Worm (Caenorhabditis elegans) whole organism, L1 larva: ENCODE data around the gene acs-1.

Experiments
- elt-2 ChIP-seq: sonication (generic microtip); optimal IDR thresholded peaks from 2 replicates; lab custom pipeline; 2016; ENCODE audit warnings: missing genetic modification characterization, mild to moderate bottlenecking, inconsistent platforms, missing compliant biosample characterization, missing genetic modification reagents
- hlh-4 ChIP-seq: sonication (generic microtip); optimal IDR thresholded peaks from 2 replicates; lab custom pipeline; 2016; ENCODE audit warnings: mild to moderate bottlenecking, missing genetic modification characterization, missing compliant biosample characterization
- lin-13 ChIP-seq: fragments of 150-350 bp; optimal IDR thresholded peaks from 2 replicates; lab custom pipeline; 2014; ENCODE audit warnings: missing biosample characterization, missing genetic modification reagents, missing genetic modification characterization
- nhr-76 ChIP-seq: sonication (generic microtip); optimal IDR thresholded peaks from 2 replicates; lab custom pipeline; 2017; ENCODE audit warnings: missing biosample characterization, missing genetic modification characterization
- nhr-85 ChIP-seq: sonication (generic microtip); peaks from one replicate; lab custom pipeline; 2016; ENCODE audit warnings: missing genetic modification characterization, inconsistent platforms, missing compliant biosample characterization
- pqm-1 ChIP-seq: sonication (generic microtip); optimal IDR thresholded peaks from 3 replicates; lab custom pipeline; 2017; ENCODE audit warnings: missing biosample characterization, missing genetic modification characterization
- snpc-4 ChIP-seq: fragments of 150-350 bp; optimal IDR thresholded peaks from 2 replicates; lab custom pipeline; 2014; ENCODE audit warnings: missing biosample characterization, missing genetic modification characterization
- sptf-1 ChIP-seq: fragments of 150-350 bp; optimal IDR thresholded peaks from 2 replicates; lab custom pipeline; 2014; ENCODE audit warnings: missing biosample characterization, missing genetic modification characterization
- swsn-7 ChIP-seq: sonication (generic microtip); optimal IDR thresholded peaks from 2 replicates; lab custom pipeline; 2016; ENCODE audit warnings: missing genetic modification characterization, missing compliant biosample characterization
- vab-15 ChIP-seq: sonication (generic microtip); optimal IDR thresholded peaks from 2 replicates; lab custom pipeline; 2017; ENCODE audit warnings: missing genotype, mild to moderate bottlenecking, missing genetic modification characterization, missing compliant biosample characterization

DNA sequence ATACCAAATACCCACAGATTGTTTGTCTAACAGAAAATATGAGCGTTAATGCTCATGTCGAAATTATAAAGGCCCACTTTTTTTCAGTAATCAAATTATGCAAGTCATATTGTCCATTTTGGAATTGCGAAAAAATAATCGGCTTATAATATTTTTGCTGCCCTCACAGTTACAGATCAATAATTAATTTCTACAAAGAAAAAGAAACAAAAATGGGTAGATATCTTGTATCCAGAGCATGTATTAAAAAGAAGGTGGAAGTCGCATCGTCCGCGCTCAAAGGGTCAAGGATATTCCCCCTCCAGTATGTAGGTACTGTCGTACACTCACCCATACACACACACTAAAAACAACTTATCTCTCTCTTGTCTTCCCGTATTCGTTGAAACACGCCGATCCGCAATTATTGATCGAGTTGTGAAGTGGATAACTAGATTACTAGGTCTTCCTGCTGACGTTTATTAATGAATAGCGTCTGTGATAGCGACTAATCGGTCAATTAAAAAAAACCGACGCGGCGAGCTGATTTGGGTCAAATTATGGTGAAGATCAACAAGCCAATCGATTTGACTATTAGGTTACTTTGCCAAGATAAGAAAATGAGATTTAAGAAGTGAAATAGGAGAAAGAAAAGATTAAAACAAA, 10.9 kb upstream of the acs-1 start:
- TF ChIP-seq elt-2 (tag; lab: Kevin White, UChicago) (no peak), pqm-1 (tag; lab: Kevin White, UChicago) (no peak), hlh-4 (no peak), nhr-76 (tag; lab: Kevin White, UChicago) (no peak), snpc-4 (tag; lab: Kevin White, UChicago) (no peak), sptf-1 (tag; lab: Kevin White, UChicago) (no peak), nhr-85 (peak; percentile 6), swsn-7 (no peak), vab-15 (tag; lab: Kevin White, UChicago) (no peak), lin-13 (no peak)
